Worm (Caenorhabditis elegans) whole organism, dauer: ENCODE data around the gene rsp-4.

Experiments used
- unc-62 ChIP-seq: sonication (generic microtip); optimal IDR thresholded peaks from 2 replicates; lab custom pipeline; 2017; ENCODE audit warnings: missing biosample characterization, missing genetic modification reagents, missing genetic modification characterization

rsp-4 gene

ce11 chrII:5388786-5389421 is at the start of gene rsp-4:
Gene rsp-4 (minus strand): TSS chrII:5388836.
- TF ChIP-seq unc-62 (GFP tag; lab: Kevin White, UChicago): no peak

ce11 chrII:5437586-5437985 is 49.0 kb upstream of the rsp-4 start, which contains the start of gene F07F6.1:
Gene F07F6.1 (plus strand): TSS chrII:5437886.
- no peak for TF ChIP-seq unc-62 (GFP tag; lab: Kevin White, UChicago)

ce11 chrII:5436833-5437232 is 48.2 kb upstream of the rsp-4 start, which contains the start of gene dct-5:
Gene dct-5 (minus strand): TSS chrII:5436933.
- no peak for TF ChIP-seq unc-62 (GFP tag; lab: Kevin White, UChicago)

- no peak for TF ChIP-seq unc-62 (GFP tag; lab: Kevin White, UChicago)
These were observed 44.4 kb upstream of the rsp-4 start, which contains the start of gene srx-114 for ce11 chrII:5433069-5433468. Gene srx-114 (minus strand): TSS chrII:5433169.

- TF ChIP-seq unc-62 (GFP tag; lab: Kevin White, UChicago): no peak
These were observed 41.1 kb upstream of the rsp-4 start, which contains the start of the genes F07F6.4 and F07F6.2 for ce11 chrII:5429522-5430257. Gene F07F6.4 (minus strand): TSS chrII:5429572. Gene F07F6.2 (plus strand): TSS chrII:5430207.

ce11 chrII:5426470-5426869 is 37.8 kb upstream of the rsp-4 start:
- TF ChIP-seq unc-62 (GFP tag; lab: Kevin White, UChicago): no peak

ce11 chrII:5426054-5426453 is 37.4 kb upstream of the rsp-4 start:
- TF ChIP-seq unc-62 (GFP tag; lab: Kevin White, UChicago): no peak

- TF ChIP-seq unc-62 (GFP tag; lab: Kevin White, UChicago): no peak
These were observed 37.0 kb upstream of the rsp-4 start, which contains the start of gene F07F6.8 for ce11 chrII:5425633-5426032. Gene F07F6.8 (minus strand): TSS chrII:5425733.

ce11 chrII:5423832-5424231 is 35.2 kb upstream of the rsp-4 start, which contains the start of gene F07F6.7:
Gene F07F6.7 (minus strand): TSS chrII:5423858.
- TF ChIP-seq unc-62 (GFP tag; lab: Kevin White, UChicago): no peak

- no peak for TF ChIP-seq unc-62 (GFP tag; lab: Kevin White, UChicago)
These were observed 32.4 kb upstream of the rsp-4 start, which contains the start of gene tofu-6 for ce11 chrII:5420947-5421614. Gene tofu-6 (plus strand): TSS chrII:5421248.

- TF ChIP-seq unc-62 (GFP tag; lab: Kevin White, UChicago): no peak
These were observed 30.3 kb upstream of the rsp-4 start, which contains the start of gene EEED8.15 for ce11 chrII:5418929-5419328. Gene EEED8.15 (plus strand): TSS chrII:5419229.

ce11 chrII:5418317-5418716 is 29.7 kb upstream of the rsp-4 start:
- TF ChIP-seq unc-62 (GFP tag; lab: Kevin White, UChicago): no peak

- TF ChIP-seq unc-62 (GFP tag; lab: Kevin White, UChicago): no peak
These were observed 29.3 kb upstream of the rsp-4 start for ce11 chrII:5417905-5418304.

- TF ChIP-seq unc-62 (GFP tag; lab: Kevin White, UChicago): no peak
These were observed 27.6 kb upstream of the rsp-4 start, which contains the start of gene EEED8.2 for ce11 chrII:5416204-5416764. Gene EEED8.2 (plus strand): TSS chrII:5416714.

ce11 chrII:5414040-5414439 is 25.4 kb upstream of the rsp-4 start, which contains the start of the genes EEED8.14 and EEED8.3:
Gene EEED8.14 (minus strand): TSS chrII:5414052.
Gene EEED8.3 (plus strand): TSS chrII:5414276.
- no peak for TF ChIP-seq unc-62 (GFP tag; lab: Kevin White, UChicago)
